Fruit fly (Drosophila melanogaster) whole organism, prepupa: ENCODE results near the gene mab-21.
A peak's percentile ranks its signal among the peaks of the same experiment; 100 is the strongest.

Source experiments
- Blimp-1 ChIP-seq: fragments of 200-800 bp; sonication (Bioruptor generic); optimal IDR thresholded peaks from 3 replicates; lab custom pipeline; 2017; ENCODE audit warnings: missing biosample characterization, missing genetic modification characterization, mild to moderate bottlenecking, moderate library complexity, missing genetic modification reagents
- CG10631 ChIP-seq: fragments of 200-800 bp; sonication (Bioruptor generic); optimal IDR thresholded peaks from 2 replicates; lab custom pipeline; 2016; ENCODE audit warnings: missing biosample characterization, missing genetic modification characterization
- CG10669 ChIP-seq: fragments of 200-800 bp; sonication (Bioruptor generic); optimal IDR thresholded peaks from 3 replicates; lab custom pipeline; 2018; ENCODE audit warnings: missing biosample characterization, mild to moderate bottlenecking, missing genetic modification characterization, moderate library complexity
- CG11294 ChIP-seq: fragments of 200-800 bp; sonication (Bioruptor generic); IDR thresholded peaks from 2 replicates; pipeline ENCODE4 v1.3.6; 2022; ENCODE audit warnings: missing biosample characterization, missing genetic modification characterization
- CG11902 ChIP-seq: fragments of 200-800 bp; sonication (Bioruptor generic); optimal IDR thresholded peaks from 3 replicates; lab custom pipeline; 2016; ENCODE audit warnings: missing biosample characterization, missing genetic modification characterization
- CG15336 ChIP-seq: fragments of 200-800 bp; sonication (Bioruptor generic); IDR thresholded peaks from 2 replicates; pipeline ENCODE4 v1.3.6; 2022; ENCODE audit warnings: missing biosample characterization, missing genetic modification characterization
- CG1621 ChIP-seq: fragments of 200-800 bp; sonication (Bioruptor generic); optimal IDR thresholded peaks from 3 replicates; lab custom pipeline; 2018; ENCODE audit warnings: missing biosample characterization, mild to moderate bottlenecking, missing genetic modification characterization
- CG16779 ChIP-seq: fragments of 200-800 bp; sonication (Bioruptor generic); optimal IDR thresholded peaks from 3 replicates; lab custom pipeline; 2017; ENCODE audit warnings: missing biosample characterization, mild to moderate bottlenecking, missing genetic modification characterization
- CG3032 ChIP-seq: fragments of 200-800 bp; optimal IDR thresholded peaks from 2 replicates; lab custom pipeline; 2019; ENCODE audit warnings: missing biosample characterization, mild to moderate bottlenecking, missing genetic modification characterization, moderate library complexity
- CG31627 ChIP-seq: fragments of 200-800 bp; sonication (Bioruptor generic); optimal IDR thresholded peaks from 3 replicates; lab custom pipeline; 2016; ENCODE audit warnings: missing biosample characterization, missing genetic modification characterization
- CG32006 ChIP-seq: fragments of 200-800 bp; sonication (Bioruptor generic); optimal IDR thresholded peaks from 3 replicates; lab custom pipeline; 2017; ENCODE audit warnings: missing biosample characterization, mild to moderate bottlenecking, missing genetic modification characterization
- CG34406 ChIP-seq: fragments of 200-800 bp; sonication (Bioruptor generic); optimal IDR thresholded peaks from 3 replicates; lab custom pipeline; 2016; ENCODE audit warnings: missing biosample characterization, missing genetic modification characterization
- CG3919 ChIP-seq: fragments of 200-800 bp; sonication (Bioruptor generic); optimal IDR thresholded peaks from 3 replicates; lab custom pipeline; 2016; ENCODE audit warnings: missing biosample characterization, missing genetic modification characterization
- CG6163 ChIP-seq: fragments of 200-800 bp; sonication (Bioruptor generic); IDR thresholded peaks from 3 replicates; pipeline ENCODE4 v1.3.6; 2022; ENCODE audit warnings: missing biosample characterization, missing genetic modification characterization
- CG6276 ChIP-seq: fragments of 200-800 bp; sonication (Bioruptor generic); optimal IDR thresholded peaks from 2 replicates; lab custom pipeline; 2017; ENCODE audit warnings: missing biosample characterization, mild to moderate bottlenecking, missing genetic modification characterization
- CG6792 ChIP-seq: fragments of 200-800 bp; sonication (Bioruptor generic); optimal IDR thresholded peaks from 3 replicates; lab custom pipeline; 2016; ENCODE audit warnings: missing biosample characterization, missing genetic modification characterization
- CG6808 ChIP-seq: fragments of 200-800 bp; sonication (Bioruptor generic); optimal IDR thresholded peaks from 3 replicates; lab custom pipeline; 2017; ENCODE audit warnings: missing biosample characterization, missing genetic modification characterization, mild to moderate bottlenecking, moderate library complexity, missing genetic modification reagents
- CG7368 ChIP-seq: fragments of 200-800 bp; sonication (Bioruptor generic); optimal IDR thresholded peaks from 3 replicates; lab custom pipeline; 2016; ENCODE audit warnings: missing biosample characterization, missing genetic modification characterization
- CG8119 ChIP-seq: fragments of 200-800 bp; sonication (Bioruptor generic); IDR thresholded peaks from 3 replicates; pipeline ENCODE4 v1.3.6; 2022; ENCODE audit warnings: missing biosample characterization, missing genetic modification characterization
- CG8319 ChIP-seq: fragments of 200-800 bp; sonication (Bioruptor generic); optimal IDR thresholded peaks from 3 replicates; lab custom pipeline; 2016; ENCODE audit warnings: missing biosample characterization, missing genetic modification characterization
- CG9139 ChIP-seq: fragments of 200-800 bp; sonication (Bioruptor generic); optimal IDR thresholded peaks from 3 replicates; lab custom pipeline; 2017; ENCODE audit warnings: missing biosample characterization, mild to moderate bottlenecking, missing genetic modification characterization
- Eip78C ChIP-seq: fragments of 200-800 bp; sonication (Bioruptor generic); peaks from one replicate; lab custom pipeline; 2016; ENCODE audit warnings: missing biosample characterization, missing genetic modification characterization
- Eip93F ChIP-seq: fragments of 200-800 bp; sonication (Bioruptor generic); optimal IDR thresholded peaks from 2 replicates; lab custom pipeline; 2016; ENCODE audit warnings: missing biosample characterization, mild to moderate bottlenecking, missing genetic modification characterization
- Ets21C ChIP-seq: fragments of 200-800 bp; sonication (Bioruptor generic); optimal IDR thresholded peaks from 3 replicates; lab custom pipeline; 2016; ENCODE audit warnings: missing biosample characterization, missing genetic modification characterization
- Ets96B ChIP-seq: fragments of 200-800 bp; optimal IDR thresholded peaks from 2 replicates; lab custom pipeline; 2019; ENCODE audit warnings: missing biosample characterization, mild to moderate bottlenecking, missing genetic modification characterization, moderate library complexity
- Gug ChIP-seq: fragments of 200-800 bp; sonication (Bioruptor generic); IDR thresholded peaks from 2 replicates; pipeline ENCODE4 v1.3.6; 2022; ENCODE audit warnings: missing biosample characterization, missing genetic modification characterization
- Hr38 ChIP-seq: sonication (Bioruptor generic); optimal IDR thresholded peaks from 2 replicates; lab custom pipeline; 2016; ENCODE audit warnings: missing biosample characterization, missing genetic modification characterization
- Hr4 ChIP-seq: fragments of 200-800 bp; sonication (Bioruptor generic); optimal IDR thresholded peaks from 3 replicates; lab custom pipeline; 2016; ENCODE audit warnings: missing biosample characterization, missing genetic modification characterization
- Lpt ChIP-seq: fragments of 200-800 bp; sonication (Bioruptor generic); optimal IDR thresholded peaks from 3 replicates; lab custom pipeline; 2016; ENCODE audit warnings: missing biosample characterization, missing genetic modification characterization
- Met ChIP-seq: fragments of 200-800 bp; sonication (Bioruptor generic); optimal IDR thresholded peaks from 3 replicates; lab custom pipeline; 2016; ENCODE audit warnings: missing biosample characterization, missing genetic modification characterization
- Smox ChIP-seq: fragments of 200-800 bp; sonication (Bioruptor generic); optimal IDR thresholded peaks from 3 replicates; lab custom pipeline; 2016; ENCODE audit warnings: missing biosample characterization, missing genetic modification characterization
- Sox102F ChIP-seq: fragments of 200-800 bp; sonication (Bioruptor generic); optimal IDR thresholded peaks from 2 replicates; lab custom pipeline; 2016; ENCODE audit warnings: missing biosample characterization, mild to moderate bottlenecking, missing genetic modification characterization
- Sox14 ChIP-seq: fragments of 200-800 bp; sonication (Bioruptor generic); optimal IDR thresholded peaks from 3 replicates; lab custom pipeline; 2016; ENCODE audit warnings: missing biosample characterization, missing genetic modification characterization
- Sox15 ChIP-seq: fragments of 200-800 bp; sonication (Bioruptor generic); optimal IDR thresholded peaks from 3 replicates; lab custom pipeline; 2016; ENCODE audit warnings: missing biosample characterization, missing genetic modification characterization
- achi ChIP-seq: fragments of 200-800 bp; sonication (Bioruptor generic); optimal IDR thresholded peaks from 3 replicates; lab custom pipeline; 2016; ENCODE audit warnings: missing biosample characterization, missing genetic modification characterization
- acj6 ChIP-seq: fragments of 200-800 bp; sonication (Bioruptor generic); optimal IDR thresholded peaks from 3 replicates; lab custom pipeline; 2016; ENCODE audit warnings: missing biosample characterization, missing genetic modification characterization
- cyc ChIP-seq: fragments of 200-800 bp; sonication (Bioruptor generic); optimal IDR thresholded peaks from 3 replicates; lab custom pipeline; 2016; ENCODE audit warnings: missing biosample characterization, missing genetic modification characterization
- dac ChIP-seq: fragments of 200-800 bp; sonication (Bioruptor generic); optimal IDR thresholded peaks from 2 replicates; lab custom pipeline; 2017; ENCODE audit warnings: missing biosample characterization, mild to moderate bottlenecking, missing genetic modification characterization
- dsx ChIP-seq: fragments of 200-800 bp; optimal IDR thresholded peaks from 3 replicates; lab custom pipeline; 2019; ENCODE audit warnings: missing biosample characterization, mild to moderate bottlenecking, missing genetic modification characterization, moderate library complexity; ENCODE audit not compliant: poor library complexity, severe bottlenecking
- eg ChIP-seq: fragments of 200-800 bp; sonication (Bioruptor generic); IDR thresholded peaks from 3 replicates; pipeline ENCODE4 v1.3.6; 2022; ENCODE audit warnings: missing biosample characterization, missing genetic modification characterization
- esn ChIP-seq: fragments of 200-800 bp; sonication (Bioruptor generic); optimal IDR thresholded peaks from 2 replicates; lab custom pipeline; 2016; ENCODE audit warnings: missing biosample characterization, mild to moderate bottlenecking, missing genetic modification characterization, moderate library complexity
- fd59A ChIP-seq: fragments of 200-800 bp; sonication (Bioruptor generic); optimal IDR thresholded peaks from 2 replicates; lab custom pipeline; 2017; ENCODE audit warnings: missing biosample characterization, mild to moderate bottlenecking, missing genetic modification characterization, missing genetic modification reagents
- fd85E ChIP-seq: fragments of 200-800 bp; sonication (Bioruptor generic); optimal IDR thresholded peaks from 3 replicates; lab custom pipeline; 2016; ENCODE audit warnings: missing biosample characterization, missing genetic modification characterization
- fkh ChIP-seq: fragments of 200-800 bp; sonication (Bioruptor generic); optimal IDR thresholded peaks from 3 replicates; lab custom pipeline; 2017; ENCODE audit warnings: missing biosample characterization, mild to moderate bottlenecking, missing genetic modification characterization, moderate library complexity
- lz ChIP-seq: fragments of 200-800 bp; sonication (Bioruptor generic); optimal IDR thresholded peaks from 3 replicates; lab custom pipeline; 2016; ENCODE audit warnings: missing biosample characterization, missing genetic modification characterization
- net ChIP-seq: fragments of 200-800 bp; sonication (Bioruptor generic); optimal IDR thresholded peaks from 3 replicates; lab custom pipeline; 2016; ENCODE audit warnings: missing biosample characterization, missing genetic modification characterization
- spab ChIP-seq: fragments of 200-800 bp; sonication (Bioruptor generic); optimal IDR thresholded peaks from 2 replicates; lab custom pipeline; 2017; ENCODE audit warnings: missing biosample characterization, mild to moderate bottlenecking, missing genetic modification characterization, missing genetic modification reagents
- ss ChIP-seq, 2 experiments: fragments of 200-800 bp; sonication (Bioruptor generic); optimal IDR thresholded peaks; 2 replicates in 1 of 2; 3 replicates in 1 of 2; lab custom pipeline; 2017 to 2018; ENCODE audit warnings: mild to moderate bottlenecking in 2 of 2, missing biosample characterization in 2 of 2, missing genetic modification characterization in 2 of 2, moderate library complexity in 1 of 2
- svp ChIP-seq: fragments of 200-800 bp; sonication (Bioruptor generic); peaks from one replicate; lab custom pipeline; 2016; ENCODE audit warnings: missing biosample characterization, missing genetic modification characterization
- topi ChIP-seq: fragments of 200-800 bp; sonication (Bioruptor generic); optimal IDR thresholded peaks from 3 replicates; lab custom pipeline; 2016; ENCODE audit warnings: missing biosample characterization, missing genetic modification characterization
- vri ChIP-seq: fragments of 200-800 bp; sonication (Bioruptor generic); optimal IDR thresholded peaks from 3 replicates; lab custom pipeline; 2016; ENCODE audit warnings: missing biosample characterization, mild to moderate bottlenecking, missing genetic modification characterization

Gene mab-21

dm6 chrX:5988088-5988987 lies 24.6 kb downstream of the mab-21 start, which contains the start of gene CG5966:
Gene CG5966, plus strand, starts transcription at chrX:5988791.
- TF ChIP-seq acj6 (GFP tag; lab: Kevin White, UChicago) (no peak), cyc (GFP tag; lab: Kevin White, UChicago) (no peak), Ets96B (tag; lab: Kevin White, UChicago) (no peak), Lpt (no peak), CG9139 (GFP tag; lab: Kevin White, UChicago) (peak; percentile 77), fd59A (no peak), CG10631 (GFP tag; lab: Kevin White, UChicago) (no peak), net (GFP tag; lab: Kevin White, UChicago) (peak; percentile 56), esn (GFP tag; lab: Kevin White, UChicago) (no peak), CG6792 (GFP tag; lab: Kevin White, UChicago) (no peak), CG16779 (tag; lab: Kevin White, UChicago) (peak; percentile 13), Gug (GFP tag; lab: Robert Waterston, UW) (peak; percentile 22; the same call in 1 of the 2 replicates), CG6808 (peak; percentile 68), CG31627 (GFP tag; lab: Kevin White, UChicago) (no peak), Sox14 (GFP tag; lab: Kevin White, UChicago) (peak; percentile 70), CG7368 (GFP tag; lab: Kevin White, UChicago) (no peak), fkh (no peak), svp (GFP tag; lab: Kevin White, UChicago) (peak; percentile 88), CG34406 (GFP tag; lab: Kevin White, UChicago) (no peak), CG8119 (GFP tag; lab: Robert Waterston, UW) (no peak), Ets21C (no peak), dsx (GFP tag; lab: Kevin White, UChicago) (peak; percentile 18), Hr38 (GFP tag; lab: Kevin White, UChicago) (no peak), CG6276 (GFP tag; lab: Kevin White, UChicago) (peak; percentile 48), CG3032 (tag; lab: Kevin White, UChicago) (no peak), CG10669 (GFP tag; lab: Kevin White, UChicago) (peak; percentile 50), CG11294 (GFP tag; lab: Robert Waterston, UW) (no peak), Eip78C (GFP tag; lab: Kevin White, UChicago) (peak; percentile 59), ss (GFP tag; optimal IDR thresholded peaks at IDR 0.05; lab: Kevin White, UChicago) (peak; percentile 73 to 80), CG11902 (GFP tag; lab: Kevin White, UChicago) (no peak), Met (GFP tag; lab: Kevin White, UChicago) (no peak), Eip93F (GFP tag; lab: Kevin White, UChicago) (no peak), CG15336 (GFP tag; lab: Robert Waterston, UW) (no peak), CG3919 (peak; percentile 28), CG1621 (peak; percentile 37), fd85E (GFP tag; lab: Kevin White, UChicago) (no peak), topi (GFP tag; lab: Kevin White, UChicago) (no peak), vri (no peak), Hr4 (GFP tag; lab: Kevin White, UChicago) (no peak), eg (peak; percentile 63; the same call in 1 of the 3 replicates), achi (GFP tag; lab: Kevin White, UChicago) (no peak), Sox102F (GFP tag; lab: Kevin White, UChicago) (no peak), CG32006 (GFP tag; lab: Kevin White, UChicago) (peak; percentile 2), lz (no peak), CG6163 (GFP tag; lab: Robert Waterston, UW) (peak; percentile 46; the same call in 2 of the 3 replicates), CG8319 (GFP tag; lab: Kevin White, UChicago) (no peak), Smox (GFP tag; lab: Kevin White, UChicago) (no peak), Blimp-1 (GFP tag; lab: Kevin White, UChicago) (no peak), Sox15 (GFP tag; lab: Kevin White, UChicago) (no peak), spab (GFP tag; lab: Kevin White, UChicago) (peak; percentile 55), dac (GFP tag; lab: Kevin White, UChicago) (no peak)
